Worm (Caenorhabditis elegans) whole organism, L4 larva: ENCODE results near the gene F19G12.1.

Source experiments
- F37D6.2 ChIP-seq: sonication (generic microtip); optimal IDR thresholded peaks from 2 replicates; lab custom pipeline; 2016; ENCODE audit warnings: mild to moderate bottlenecking, missing genetic modification characterization, missing compliant biosample characterization
- F49E8.2 ChIP-seq: sonication (generic microtip); optimal IDR thresholded peaks from 2 replicates; lab custom pipeline; 2016; ENCODE audit warnings: missing compliant biosample characterization, mild to moderate bottlenecking, missing genetic modification characterization, borderline replicate concordance
- R02D3.7 ChIP-seq: fragments of 150-350 bp; sonication (generic microtip); optimal IDR thresholded peaks from 3 replicates; lab custom pipeline; 2014; ENCODE audit warnings: missing biosample characterization, missing genetic modification characterization
- T26A8.4 ChIP-seq: fragments of 200-800 bp; sonication (Bioruptor generic); IDR thresholded peaks from 2 replicates; pipeline ENCODE4 v1.3.6; 2022; ENCODE audit warnings: missing genetic modification characterization, missing compliant biosample characterization
- Y48G9A.11 ChIP-seq: fragments of 200-800 bp; sonication (Bioruptor generic); IDR thresholded peaks from 2 replicates; pipeline ENCODE4 v1.3.6; 2022; ENCODE audit warnings: missing genetic modification reagents, missing genetic modification characterization, missing compliant biosample characterization
- Y75B8A.6 ChIP-seq: fragments of 200-800 bp; sonication (Bioruptor generic); IDR thresholded peaks from 2 replicates; pipeline ENCODE4 v1.3.6; 2022; ENCODE audit warnings: missing genetic modification reagents, missing genetic modification characterization, missing compliant biosample characterization
- aha-1 ChIP-seq: fragments of 150-350 bp; peaks from one replicate; lab custom pipeline; 2014; ENCODE audit warnings: missing biosample characterization, missing genetic modification characterization
- attf-4 ChIP-seq: sonication (generic microtip); optimal IDR thresholded peaks from 3 replicates; lab custom pipeline; 2017; ENCODE audit warnings: missing biosample characterization, missing genetic modification characterization
- ceh-20 ChIP-seq: fragments of 200-800 bp; sonication (Bioruptor generic); IDR thresholded peaks from 2 replicates; pipeline ENCODE4 v1.3.6; 2022; ENCODE audit warnings: missing genetic modification reagents, missing genetic modification characterization, missing compliant biosample characterization
- ceh-28 ChIP-seq: fragments of 150-350 bp; optimal IDR thresholded peaks from 2 replicates; lab custom pipeline; 2014; ENCODE audit warnings: missing biosample characterization, missing genetic modification reagents, missing genetic modification characterization
- ceh-32 ChIP-seq: sonication (generic microtip); optimal IDR thresholded peaks from 2 replicates; lab custom pipeline; 2016; ENCODE audit warnings: mild to moderate bottlenecking, missing genetic modification characterization, missing compliant biosample characterization; ENCODE audit not compliant: poor library complexity
- ces-1 ChIP-seq: fragments of 150-350 bp; sonication (generic microtip); optimal IDR thresholded peaks from 4 replicates; lab custom pipeline; 2014; ENCODE audit warnings: missing biosample characterization, missing genetic modification reagents, missing genetic modification characterization
- ctbp-1 ChIP-seq: fragments of 200-800 bp; sonication (Bioruptor generic); IDR thresholded peaks from 2 replicates; pipeline ENCODE4 v1.3.6; 2022; ENCODE audit warnings: missing genetic modification reagents, missing genetic modification characterization, missing compliant biosample characterization
- daf-19 ChIP-seq: fragments of 200-800 bp; sonication (Bioruptor generic); conservative IDR thresholded peaks from 2 replicates; pipeline ENCODE4 v1.3.6; 2022; ENCODE audit warnings: missing genetic modification characterization, missing compliant biosample characterization
- daf-8 ChIP-seq: fragments of 200-800 bp; sonication (Bioruptor generic); IDR thresholded peaks from 2 replicates; pipeline ENCODE4 v1.3.6; 2022; ENCODE audit warnings: missing genetic modification characterization, missing compliant biosample characterization
- dmd-8 ChIP-seq: fragments of 200-800 bp; sonication (Bioruptor generic); IDR thresholded peaks from 2 replicates; pipeline ENCODE4 v1.3.6; 2022; ENCODE audit warnings: missing genetic modification characterization, missing compliant biosample characterization
- dmd-9 ChIP-seq: fragments of 200-800 bp; sonication (Bioruptor generic); IDR thresholded peaks from 2 replicates; pipeline ENCODE4 v1.3.6; 2022; ENCODE audit warnings: missing genetic modification reagents, missing genetic modification characterization, missing compliant biosample characterization
- duxl-1 ChIP-seq: sonication (generic microtip); optimal IDR thresholded peaks from 2 replicates; lab custom pipeline; 2016; ENCODE audit warnings: mild to moderate bottlenecking, missing genetic modification characterization, moderate library complexity, missing compliant biosample characterization; ENCODE audit not compliant: poor library complexity
- egl-43 ChIP-seq: fragments of 200-800 bp; sonication (Bioruptor generic); IDR thresholded peaks from 2 replicates; pipeline ENCODE4 v1.3.6; 2022; ENCODE audit warnings: missing genetic modification reagents, missing genetic modification characterization, missing compliant biosample characterization
- fkh-10 ChIP-seq: fragments of 150-350 bp; optimal IDR thresholded peaks from 2 replicates; lab custom pipeline; 2014; ENCODE audit warnings: missing biosample characterization, missing genetic modification reagents, missing genetic modification characterization
- gei-8 ChIP-seq: fragments of 200-800 bp; sonication (Bioruptor generic); optimal IDR thresholded peaks from 2 replicates; lab custom pipeline; 2018; ENCODE audit warnings: mild to moderate bottlenecking, missing genetic modification characterization, missing compliant biosample characterization
- hif-1 ChIP-seq, 2 experiments: sonication (generic microtip); optimal IDR thresholded peaks; 2 replicates each; lab custom pipeline; 2016 to 2017; ENCODE audit warnings: missing compliant biosample characterization in 2 of 2, missing genetic modification characterization in 2 of 2, missing genetic modification reagents in 2 of 2, missing genotype in 2 of 2, mild to moderate bottlenecking in 1 of 2
- hlh-30 ChIP-seq: sonication (generic microtip); optimal IDR thresholded peaks from 2 replicates; lab custom pipeline; 2017; ENCODE audit warnings: antibody characterized with exemption, mild to moderate bottlenecking, missing genetic modification characterization, missing compliant biosample characterization; ENCODE audit not compliant: insufficient read depth
- jun-1 ChIP-seq: fragments of 150-350 bp; optimal IDR thresholded peaks from 2 replicates; lab custom pipeline; 2014; ENCODE audit warnings: missing biosample characterization, missing genetic modification reagents, missing genetic modification characterization
- lin-1 ChIP-seq: fragments of 200-800 bp; sonication (Bioruptor generic); IDR thresholded peaks from 2 replicates; pipeline ENCODE4 v1.3.6; 2022; ENCODE audit warnings: missing genetic modification reagents, missing genetic modification characterization, missing compliant biosample characterization
- lin-15B ChIP-seq: fragments of 150-350 bp; sonication (generic microtip); optimal IDR thresholded peaks from 3 replicates; lab custom pipeline; 2014; ENCODE audit warnings: missing biosample characterization, missing genetic modification characterization
- lin-29 ChIP-seq: fragments of 200-800 bp; sonication (Bioruptor generic); IDR thresholded peaks from 2 replicates; pipeline ENCODE4 v1.3.6; 2022; ENCODE audit warnings: missing genetic modification reagents, missing genetic modification characterization, missing compliant biosample characterization
- lin-39 ChIP-seq: fragments of 150-350 bp; optimal IDR thresholded peaks from 2 replicates; lab custom pipeline; 2014; ENCODE audit warnings: missing biosample characterization, missing genetic modification reagents, missing genetic modification characterization
- lir-3 ChIP-seq: sonication (generic microtip); optimal IDR thresholded peaks from 2 replicates; lab custom pipeline; 2016; ENCODE audit warnings: mild to moderate bottlenecking, missing genetic modification characterization, missing compliant biosample characterization
- madf-5 ChIP-seq, 2 experiments: fragments of 200-800 bp; sonication (Bioruptor generic); IDR thresholded peaks; 2 replicates each; pipeline ENCODE4 v1.3.6; 2022; ENCODE audit warnings: missing compliant biosample characterization in 2 of 2, missing genetic modification characterization in 2 of 2
- madf-9 ChIP-seq: fragments of 200-800 bp; sonication (Bioruptor generic); conservative IDR thresholded peaks from 2 replicates; pipeline ENCODE4 v1.3.6; 2022; ENCODE audit warnings: missing genetic modification reagents, missing genetic modification characterization, missing compliant biosample characterization
- mdl-1 ChIP-seq, 2 experiments: fragments of 150-350 bp in 1 of 2; sonication (generic microtip) in 1 of 2; optimal IDR thresholded peaks; 2 replicates each; lab custom pipeline; 2014 to 2017; ENCODE audit warnings: missing biosample characterization in 2 of 2, missing genetic modification characterization in 2 of 2
- mdt-29 ChIP-seq: fragments of 200-800 bp; sonication (Bioruptor generic); IDR thresholded peaks from 2 replicates; pipeline ENCODE4 v1.3.6; 2022; ENCODE audit warnings: missing genetic modification reagents, missing genetic modification characterization, missing compliant biosample characterization
- mes-2 ChIP-seq: sonication (generic microtip); optimal IDR thresholded peaks from 2 replicates; lab custom pipeline; 2016; ENCODE audit warnings: missing genotype, mild to moderate bottlenecking, missing genetic modification characterization, missing compliant biosample characterization; ENCODE audit not compliant: poor library complexity, severe bottlenecking
- mxl-2 ChIP-seq: fragments of 200-800 bp; sonication (Bioruptor generic); conservative IDR thresholded peaks from 2 replicates; pipeline ENCODE4 v1.3.6; 2022; ENCODE audit warnings: missing genetic modification reagents, missing genetic modification characterization, missing compliant biosample characterization
- mxl-3 ChIP-seq: fragments of 200-800 bp; sonication (Bioruptor generic); optimal IDR thresholded peaks from 2 replicates; lab custom pipeline; 2018; ENCODE audit warnings: mild to moderate bottlenecking, missing genetic modification characterization, missing compliant biosample characterization
- nhr-102 ChIP-seq: sonication (generic microtip); optimal IDR thresholded peaks from 2 replicates; lab custom pipeline; 2016; ENCODE audit warnings: mild to moderate bottlenecking, missing genetic modification characterization, moderate library complexity, missing compliant biosample characterization
- nhr-42 ChIP-seq: fragments of 200-800 bp; sonication (Bioruptor generic); IDR thresholded peaks from 2 replicates; pipeline ENCODE4 v1.3.6; 2022; ENCODE audit warnings: missing genetic modification characterization, missing compliant biosample characterization
- nhr-48 ChIP-seq: sonication (generic microtip); optimal IDR thresholded peaks from 2 replicates; lab custom pipeline; 2016; ENCODE audit warnings: mild to moderate bottlenecking, missing genetic modification characterization, missing compliant biosample characterization
- nhr-6 ChIP-seq: fragments of 150-350 bp; optimal IDR thresholded peaks from 2 replicates; lab custom pipeline; 2014; ENCODE audit warnings: missing biosample characterization, missing genetic modification characterization
- nhr-76 ChIP-seq: fragments of 150-350 bp; optimal IDR thresholded peaks from 2 replicates; lab custom pipeline; 2014; ENCODE audit warnings: missing biosample characterization, missing genetic modification characterization
- saeg-2 ChIP-seq: fragments of 200-800 bp; sonication (Bioruptor generic); IDR thresholded peaks from 2 replicates; pipeline ENCODE4 v1.3.6; 2022; ENCODE audit warnings: missing genetic modification reagents, missing genetic modification characterization, missing compliant biosample characterization
- spr-3 ChIP-seq: fragments of 200-800 bp; sonication (Bioruptor generic); optimal IDR thresholded peaks from 2 replicates; lab custom pipeline; 2018; ENCODE audit warnings: mild to moderate bottlenecking, missing genetic modification characterization, missing compliant biosample characterization
- tra-1 ChIP-seq: fragments of 200-800 bp; sonication (Bioruptor generic); IDR thresholded peaks from 2 replicates; pipeline ENCODE4 v1.3.6; 2022; ENCODE audit warnings: missing genetic modification reagents, missing genetic modification characterization, missing compliant biosample characterization
- unc-130 ChIP-seq: sonication (generic microtip); optimal IDR thresholded peaks from 2 replicates; lab custom pipeline; 2016; ENCODE audit warnings: missing genetic modification reagents, missing genetic modification characterization, missing compliant biosample characterization
- unc-39 ChIP-seq: sonication (generic microtip); optimal IDR thresholded peaks from 2 replicates; lab custom pipeline; 2017; ENCODE audit warnings: missing biosample characterization, missing genetic modification characterization
- unc-62 ChIP-seq, 3 experiments: fragments of 150-350 bp in 1 of 3; sonication (generic microtip); optimal IDR thresholded peaks in 2 of 3; peaks in 1 of 3; 1 replicate in 1 of 3; 2 replicates in 2 of 3; lab custom pipeline; 2014 to 2017; ENCODE audit warnings: missing biosample characterization in 3 of 3, missing genetic modification characterization in 3 of 3, missing genetic modification reagents in 3 of 3, missing genotype in 1 of 3
- zag-1 ChIP-seq: fragments of 150-350 bp; optimal IDR thresholded peaks from 2 replicates; lab custom pipeline; 2014; ENCODE audit warnings: missing biosample characterization, missing genetic modification characterization
- zip-2 ChIP-seq: fragments of 150-350 bp; optimal IDR thresholded peaks from 2 replicates; lab custom pipeline; 2014; ENCODE audit warnings: missing biosample characterization, missing genetic modification characterization

The F19G12.1 gene

ce11 chrX:1389382-1389983 lies 41.3 kb upstream of the F19G12.1 start (continued):
- TF ChIP-seq R02D3.7 (tag; lab: Kevin White, UChicago) (no peak), madf-9 (GFP tag; lab: Robert Waterston, UW) (peak; percentile 86), mes-2 (tag; lab: Kevin White, UChicago) (peak; percentile 87), lin-39 (tag; lab: Kevin White, UChicago) (peak; percentile 70), T26A8.4 (GFP tag; lab: Robert Waterston, UW) (peak; percentile 98), F37D6.2 (tag; lab: Kevin White, UChicago) (peak; percentile 97), ceh-20 (GFP tag; lab: Robert Waterston, UW) (peak; percentile 75), dmd-9 (GFP tag; lab: Robert Waterston, UW) (no peak), egl-43 (peak; percentile 77), tra-1 (GFP tag; lab: Robert Waterston, UW) (peak; percentile 86), mxl-3 (GFP tag; lab: Kevin White, UChicago) (peak; percentile 76), ceh-28 (tag; lab: Kevin White, UChicago) (peak; percentile 66), nhr-76 (peak; percentile 89), jun-1 (peak; percentile 95), unc-130 (GFP tag; lab: Kevin White, UChicago) (no peak), aha-1 (tag; lab: Kevin White, UChicago) (peak; percentile 44), saeg-2 (GFP tag; lab: Robert Waterston, UW) (peak; percentile 81; the same call in 1 of the 2 replicates), ces-1 (GFP tag; lab: Kevin White, UChicago) (peak; percentile 88), gei-8 (no peak), nhr-42 (GFP tag; lab: Robert Waterston, UW) (peak; percentile 96), zag-1 (peak; percentile 64), mxl-2 (no peak), daf-19 (GFP tag; lab: Robert Waterston, UW) (peak; percentile 82; the same call in 1 of the 2 replicates), mdl-1 (tag; optimal IDR thresholded peaks at IDR 0.05; lab: Kevin White, UChicago) (peak; percentile 69 to 85), spr-3 (GFP tag; lab: Kevin White, UChicago) (peak; percentile 92), hif-1 (tag; optimal IDR thresholded peaks at IDR 0.05; lab: Kevin White, UChicago) (peak; percentile 49 to 54), lin-15B (tag; lab: Kevin White, UChicago) (no peak), lin-1 (GFP tag; lab: Robert Waterston, UW) (peak; percentile 64; the same call in 1 of the 2 replicates), daf-8 (no peak), lin-29 (GFP tag; lab: Robert Waterston, UW) (peak; percentile 61; the same call in 1 of the 2 replicates), unc-39 (tag; lab: Kevin White, UChicago) (no peak), attf-4 (tag; lab: Kevin White, UChicago) (no peak), lir-3 (tag; lab: Kevin White, UChicago) (peak; percentile 67), madf-5 (GFP tag; IDR thresholded peaks at IDR 0.05; lab: Robert Waterston, UW) (no peak), F49E8.2 (tag; lab: Kevin White, UChicago) (no peak), ceh-32 (tag; lab: Kevin White, UChicago) (peak; percentile 77), mdt-29 (GFP tag; lab: Robert Waterston, UW) (no peak; the same call in 1 of the 2 replicates), dmd-8 (GFP tag; lab: Robert Waterston, UW) (0 out of 2 replicates have a peak, but pooled peaks have one; percentile 61), Y48G9A.11 (GFP tag; lab: Robert Waterston, UW) (0 out of 2 replicates have a peak, but pooled peaks have one; percentile 29), zip-2 (tag; lab: Kevin White, UChicago) (peak; percentile 94), unc-62 (GFP tag; optimal IDR thresholded peaks at IDR 0.05 in 1 of 2; lab: Kevin White, UChicago) (peak; percentile 70 to 97), unc-62 (tag; optimal IDR thresholded peaks at IDR 0.05; lab: Kevin White, UChicago) (peak; percentile 36), hlh-30 (tag; lab: Kevin White, UChicago) (peak; percentile 95), nhr-48 (tag; lab: Kevin White, UChicago) (peak; percentile 93), Y75B8A.6 (GFP tag; lab: Robert Waterston, UW) (no peak), fkh-10 (GFP tag; lab: Kevin White, UChicago) (peak; percentile 77), nhr-102 (tag; lab: Kevin White, UChicago) (peak; percentile 98), ctbp-1 (GFP tag; lab: Robert Waterston, UW) (peak; percentile 90), nhr-6 (tag; lab: Kevin White, UChicago) (peak; percentile 98), duxl-1 (tag; lab: Kevin White, UChicago) (peak; percentile 97)
